Fruit fly (Drosophila melanogaster) Kc167 (cell line): ENCODE measurements around the gene CG43394.

ENCODE experiments used
- Myc ChIP-seq: fragments of >200 bp; optimal IDR thresholded peaks from 2 replicates; lab custom pipeline; 2017; ENCODE audit warnings: missing external identifiers
- Sin3A ChIP-seq: fragments of >200 bp; optimal IDR thresholded peaks from 2 replicates; lab custom pipeline; 2018; ENCODE audit warnings: missing external identifiers
- h ChIP-seq: fragments of >200 bp; optimal IDR thresholded peaks from 3 replicates; lab custom pipeline; 2018; ENCODE audit warnings: missing external identifiers
- insv ChIP-seq: fragments of >200 bp; optimal IDR thresholded peaks from 3 replicates; lab custom pipeline; 2018; ENCODE audit warnings: missing external identifiers
- psq ChIP-seq: fragments of >200 bp; optimal IDR thresholded peaks from 2 replicates; lab custom pipeline; 2017; ENCODE audit warnings: missing external identifiers
- ttk ChIP-seq: sonication (Bioruptor generic); optimal IDR thresholded peaks from 2 replicates; lab custom pipeline; 2017; ENCODE audit warnings: missing external identifiers

DNA sequence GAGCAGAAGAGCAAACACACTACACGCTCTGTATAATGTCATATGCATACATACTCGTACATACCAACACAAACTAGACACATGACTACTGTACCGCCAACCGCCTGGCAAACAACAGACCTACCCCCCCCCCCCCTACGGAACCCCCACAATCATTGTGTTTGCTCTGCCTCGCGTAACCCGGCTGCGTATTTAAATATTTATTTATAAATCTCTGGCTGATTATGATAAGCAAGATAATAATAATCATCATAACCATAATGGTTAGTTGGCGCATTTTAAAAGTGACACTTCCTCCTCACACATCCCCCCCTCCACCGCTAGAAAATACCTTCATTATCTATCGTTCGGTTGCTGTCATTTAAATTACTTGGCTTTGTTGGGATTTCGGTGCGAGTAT is 48.1 kb upstream of the CG43394 start:
- TF ChIP-seq Myc (lab: Kevin White, UChicago) (no peak), insv (lab: Kevin White, UChicago) (no peak), Sin3A (lab: Kevin White, UChicago) (no peak), ttk (no peak), h (no peak), psq (no peak)
